Worm (Caenorhabditis elegans) whole organism, L3 larva: ENCODE results near the gene K09E4.1.

Experiments
- R02D3.7 ChIP-seq: fragments of 150-350 bp; optimal IDR thresholded peaks from 2 replicates; lab custom pipeline; 2014; ENCODE audit warnings: missing biosample characterization, missing genetic modification characterization
- ZK546.5 ChIP-seq: sonication (generic microtip); optimal IDR thresholded peaks from 2 replicates; lab custom pipeline; 2017; ENCODE audit warnings: missing biosample characterization, missing genetic modification characterization
- aly-2 ChIP-seq: fragments of 150-350 bp; optimal IDR thresholded peaks from 2 replicates; lab custom pipeline; 2014; ENCODE audit warnings: missing biosample characterization, missing genetic modification characterization
- ama-1 ChIP-seq: fragments of 150-350 bp; optimal IDR thresholded peaks from 2 replicates; lab custom pipeline; 2018
- ceh-16 ChIP-seq: sonication (generic microtip); optimal IDR thresholded peaks from 2 replicates; lab custom pipeline; 2017; ENCODE audit warnings: missing biosample characterization, missing genetic modification characterization
- ceh-28 ChIP-seq: fragments of 150-350 bp; optimal IDR thresholded peaks from 2 replicates; lab custom pipeline; 2014; ENCODE audit warnings: missing biosample characterization, missing genetic modification reagents, missing genetic modification characterization
- ceh-82 ChIP-seq: fragments of 150-350 bp; optimal IDR thresholded peaks from 2 replicates; lab custom pipeline; 2014; ENCODE audit warnings: missing biosample characterization, missing genetic modification characterization
- ceh-9 ChIP-seq: sonication (generic microtip); optimal IDR thresholded peaks from 2 replicates; lab custom pipeline; 2018; ENCODE audit warnings: missing biosample characterization, missing genetic modification characterization
- daf-12 ChIP-seq: fragments of 150-350 bp; optimal IDR thresholded peaks from 2 replicates; lab custom pipeline; 2014; ENCODE audit warnings: missing biosample characterization, missing genetic modification reagents, missing genetic modification characterization
- egl-27 ChIP-seq: sonication (generic microtip); optimal IDR thresholded peaks from 4 replicates; lab custom pipeline; 2017; ENCODE audit warnings: missing biosample characterization, missing genetic modification reagents, missing genetic modification characterization
- egl-5 ChIP-seq: fragments of 150-350 bp; optimal IDR thresholded peaks from 2 replicates; lab custom pipeline; 2017; ENCODE audit warnings: missing biosample characterization, missing genetic modification reagents, missing genetic modification characterization, inconsistent platforms
- elt-1 ChIP-seq: fragments of 150-350 bp; optimal IDR thresholded peaks from 2 replicates; lab custom pipeline; 2014; ENCODE audit warnings: missing biosample characterization, missing genetic modification characterization
- elt-2 ChIP-seq: sonication (generic microtip); optimal IDR thresholded peaks from 2 replicates; lab custom pipeline; 2016; ENCODE audit warnings: missing genetic modification reagents, mild to moderate bottlenecking, missing genetic modification characterization, missing compliant biosample characterization
- elt-3 ChIP-seq, 3 experiments: fragments of 150-350 bp in 1 of 3; sonication (generic microtip) in 2 of 3; optimal IDR thresholded peaks; 2 replicates in 2 of 3; 4 replicates in 1 of 3; lab custom pipeline; 2014 to 2017; ENCODE audit warnings: missing biosample characterization in 3 of 3, missing genetic modification characterization in 3 of 3
- eor-1 ChIP-seq, 2 experiments: fragments of 150-350 bp; optimal IDR thresholded peaks; 2 replicates each; lab custom pipeline; 2014 to 2018; ENCODE audit warnings: missing biosample characterization in 2 of 2, missing genetic modification characterization in 2 of 2
- fkh-10 ChIP-seq: sonication (generic microtip); optimal IDR thresholded peaks from 2 replicates; lab custom pipeline; 2017; ENCODE audit warnings: missing biosample characterization, missing genetic modification reagents, missing genetic modification characterization
- fkh-2 ChIP-seq: fragments of 150-350 bp; optimal IDR thresholded peaks from 2 replicates; lab custom pipeline; 2014; ENCODE audit warnings: missing biosample characterization, missing genetic modification reagents, missing genetic modification characterization
- fos-1 ChIP-seq: fragments of 150-350 bp; optimal IDR thresholded peaks from 2 replicates; lab custom pipeline; 2014; ENCODE audit warnings: missing biosample characterization, missing genetic modification characterization
- hmg-11 ChIP-seq: sonication (generic microtip); optimal IDR thresholded peaks from 2 replicates; lab custom pipeline; 2016; ENCODE audit warnings: missing genetic modification characterization, missing compliant biosample characterization
- jun-1 ChIP-seq: fragments of 150-350 bp; optimal IDR thresholded peaks from 2 replicates; lab custom pipeline; 2014; ENCODE audit warnings: missing biosample characterization, missing genetic modification reagents, missing genetic modification characterization
- lin-15B ChIP-seq: fragments of 150-350 bp; optimal IDR thresholded peaks from 2 replicates; lab custom pipeline; 2014; ENCODE audit warnings: missing biosample characterization, missing genetic modification characterization
- lin-39 ChIP-seq: fragments of 150-350 bp; optimal IDR thresholded peaks from 2 replicates; lab custom pipeline; 2018; ENCODE audit warnings: missing biosample characterization, missing genetic modification reagents, missing genetic modification characterization
- lsy-12 ChIP-seq: sonication (generic microtip); optimal IDR thresholded peaks from 2 replicates; lab custom pipeline; 2016; ENCODE audit warnings: mild to moderate bottlenecking, missing genetic modification characterization, missing compliant biosample characterization
- mdl-1 ChIP-seq: fragments of 150-350 bp; optimal IDR thresholded peaks from 2 replicates; lab custom pipeline; 2014; ENCODE audit warnings: missing biosample characterization, missing genetic modification characterization
- mml-1 ChIP-seq: fragments of 150-350 bp; sonication (generic microtip); optimal IDR thresholded peaks from 3 replicates; lab custom pipeline; 2014; ENCODE audit warnings: missing biosample characterization, missing genetic modification characterization
- nfya-1 ChIP-seq: sonication (generic microtip); optimal IDR thresholded peaks from 2 replicates; lab custom pipeline; 2017; ENCODE audit warnings: missing genetic modification characterization, mild to moderate bottlenecking, missing compliant biosample characterization, antibody characterized with exemption, moderate library complexity; ENCODE audit not compliant: insufficient read depth
- nhr-11 ChIP-seq: fragments of 150-350 bp; optimal IDR thresholded peaks from 2 replicates; lab custom pipeline; 2014; ENCODE audit warnings: missing biosample characterization, missing genetic modification characterization
- nhr-12 ChIP-seq: fragments of 150-350 bp; optimal IDR thresholded peaks from 2 replicates; lab custom pipeline; 2014; ENCODE audit warnings: missing biosample characterization, missing genetic modification characterization
- nhr-23 ChIP-seq: fragments of 150-350 bp; optimal IDR thresholded peaks from 2 replicates; lab custom pipeline; 2014; ENCODE audit warnings: missing biosample characterization, missing genetic modification reagents, missing genetic modification characterization
- nhr-237 ChIP-seq: fragments of 150-350 bp; optimal IDR thresholded peaks from 2 replicates; lab custom pipeline; 2014; ENCODE audit warnings: missing biosample characterization, missing genetic modification characterization
- nhr-25 ChIP-seq: sonication (generic microtip); optimal IDR thresholded peaks from 2 replicates; lab custom pipeline; 2017; ENCODE audit warnings: missing biosample characterization, missing genetic modification characterization
- nhr-28 ChIP-seq: fragments of 150-350 bp; optimal IDR thresholded peaks from 2 replicates; lab custom pipeline; 2014; ENCODE audit warnings: missing biosample characterization, missing genetic modification characterization
- nhr-43 ChIP-seq: sonication (generic microtip); optimal IDR thresholded peaks from 2 replicates; lab custom pipeline; 2016; ENCODE audit warnings: mild to moderate bottlenecking, missing genetic modification characterization, missing compliant biosample characterization; ENCODE audit not compliant: poor library complexity, severe bottlenecking
- nhr-67 ChIP-seq: fragments of 150-350 bp; optimal IDR thresholded peaks from 2 replicates; lab custom pipeline; 2014; ENCODE audit warnings: missing biosample characterization, missing genetic modification characterization
- nhr-76 ChIP-seq: fragments of 150-350 bp; sonication (generic microtip); optimal IDR thresholded peaks from 5 replicates; lab custom pipeline; 2014; ENCODE audit warnings: missing biosample characterization, missing genetic modification characterization
- nhr-77 ChIP-seq: fragments of 150-350 bp; optimal IDR thresholded peaks from 2 replicates; lab custom pipeline; 2014; ENCODE audit warnings: missing biosample characterization, missing genetic modification characterization
- pha-4 ChIP-seq: fragments of 150-350 bp; optimal IDR thresholded peaks from 2 replicates; lab custom pipeline; 2014; ENCODE audit warnings: missing biosample characterization, missing genetic modification reagents, missing genetic modification characterization
- pqm-1 ChIP-seq: fragments of 150-350 bp; optimal IDR thresholded peaks from 2 replicates; lab custom pipeline; 2017; ENCODE audit warnings: missing biosample characterization, missing genetic modification characterization, inconsistent platforms
- sea-2 ChIP-seq: fragments of 150-350 bp; sonication (generic microtip); optimal IDR thresholded peaks from 4 replicates; lab custom pipeline; 2014; ENCODE audit warnings: missing biosample characterization, missing genetic modification reagents, missing genetic modification characterization
- skn-1 ChIP-seq: fragments of 150-350 bp; optimal IDR thresholded peaks from 2 replicates; lab custom pipeline; 2014; ENCODE audit warnings: missing biosample characterization, missing genetic modification characterization
- snpc-4 ChIP-seq: fragments of 150-350 bp; optimal IDR thresholded peaks from 2 replicates; lab custom pipeline; 2014; ENCODE audit warnings: missing biosample characterization, missing genetic modification characterization
- tbx-2 ChIP-seq: sonication (generic microtip); optimal IDR thresholded peaks from 2 replicates; lab custom pipeline; 2016; ENCODE audit warnings: mild to moderate bottlenecking, missing genetic modification characterization, missing compliant biosample characterization
- unc-39 ChIP-seq: sonication (generic microtip); optimal IDR thresholded peaks from 4 replicates; lab custom pipeline; 2017; ENCODE audit warnings: missing biosample characterization, missing genetic modification characterization
- unc-62 ChIP-seq: fragments of 150-350 bp; sonication (generic microtip); optimal IDR thresholded peaks from 4 replicates; lab custom pipeline; 2014; ENCODE audit warnings: missing biosample characterization, missing genetic modification reagents, missing genetic modification characterization
- zag-1 ChIP-seq: fragments of 150-350 bp; optimal IDR thresholded peaks from 2 replicates; lab custom pipeline; 2014; ENCODE audit warnings: missing biosample characterization, missing genetic modification characterization
- ztf-11 ChIP-seq: fragments of 150-350 bp; optimal IDR thresholded peaks from 2 replicates; lab custom pipeline; 2014; ENCODE audit warnings: missing biosample characterization, missing genetic modification characterization
- ztf-4 ChIP-seq: fragments of 150-350 bp; optimal IDR thresholded peaks from 2 replicates; lab custom pipeline; 2014; ENCODE audit warnings: missing biosample characterization, missing genetic modification characterization

The K09E4.1 gene

ce11 chrII:14152274-14152673 lies 14.6 kb downstream of the K09E4.1 start:
- TF ChIP-seq ceh-28 (no peak), nhr-76 (no peak), jun-1 (tag; lab: Kevin White, UChicago) (no peak)

DNA sequence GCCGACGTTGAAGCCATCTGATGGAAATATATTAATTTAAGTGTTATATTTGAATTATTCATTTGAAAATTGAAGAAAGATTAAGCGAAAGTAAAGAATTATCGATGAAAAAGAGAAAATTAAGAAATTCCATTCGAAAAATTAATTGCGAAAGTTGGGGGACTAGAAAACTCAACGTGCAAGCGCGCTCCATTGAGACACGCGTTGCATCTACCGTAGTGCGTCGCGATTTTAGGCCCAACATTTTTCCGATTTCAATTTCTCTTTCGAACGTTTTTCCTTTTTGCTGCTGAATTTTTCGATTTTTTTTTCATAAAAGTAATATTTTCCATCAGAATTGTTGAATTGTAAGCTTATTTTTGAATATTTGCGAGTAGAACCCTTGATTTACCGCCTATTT lies 16.7 kb downstream of the K09E4.1 start, which contains the start of gene Y48B6A.1:
Gene Y48B6A.1 (minus strand): TSS at position 17 of the 400 bp plus-strand sequence.
- TF ChIP-seq ceh-82 (peak; percentile 50), eor-1 (tag; optimal IDR thresholded peaks at IDR 0.05; lab: Kevin White, UChicago) (no peak), nhr-12 (no peak), snpc-4 (tag; lab: Kevin White, UChicago) (peak; percentile 97), ztf-11 (tag; lab: Kevin White, UChicago) (no peak), elt-2 (peak; percentile 64), daf-12 (tag; lab: Kevin White, UChicago) (no peak), lin-15B (tag; lab: Kevin White, UChicago) (peak; percentile 99), unc-39 (tag; lab: Kevin White, UChicago) (no peak), nhr-23 (tag; lab: Kevin White, UChicago) (peak; percentile 95), fkh-2 (tag; lab: Kevin White, UChicago) (no peak), skn-1 (tag; lab: Kevin White, UChicago) (peak; percentile 85), lsy-12 (tag; lab: Kevin White, UChicago) (peak; percentile 88), ztf-4 (tag; lab: Kevin White, UChicago) (no peak), nhr-43 (tag; lab: Kevin White, UChicago) (peak; percentile 95), ZK546.5 (tag; lab: Kevin White, UChicago) (peak; percentile 9), nfya-1 (tag; lab: Kevin White, UChicago) (peak; percentile 98), egl-27 (tag; lab: Kevin White, UChicago) (no peak), R02D3.7 (tag; lab: Kevin White, UChicago) (peak; percentile 82), elt-1 (tag; lab: Kevin White, UChicago) (peak; percentile 35), nhr-237 (tag; lab: Kevin White, UChicago) (no peak), aly-2 (tag; lab: Kevin White, UChicago) (no peak), pha-4 (tag; lab: Kevin White, UChicago) (peak; percentile 99), nhr-67 (no peak), nhr-25 (peak; percentile 96), nhr-28 (tag; lab: Kevin White, UChicago) (no peak), fos-1 (no peak), lin-39 (peak; percentile 96), mml-1 (tag; lab: Kevin White, UChicago) (no peak), jun-1 (tag; lab: Kevin White, UChicago) (peak; percentile 76), ceh-9 (tag; lab: Kevin White, UChicago) (no peak), hmg-11 (tag; lab: Kevin White, UChicago) (peak; percentile 64), unc-62 (GFP tag; lab: Kevin White, UChicago) (no peak), nhr-11 (tag; lab: Kevin White, UChicago) (peak; percentile 84), ama-1 (peak; percentile 88), egl-5 (tag; lab: Kevin White, UChicago) (peak; percentile 90), elt-3 (tag; optimal IDR thresholded peaks at IDR 0.05; lab: Kevin White, UChicago) (peak in 1 of 3 experiments; percentile 85), zag-1 (peak; percentile 18), ceh-16 (peak; percentile 15), nhr-77 (tag; lab: Kevin White, UChicago) (peak; percentile 91), ceh-28 (peak; percentile 73), mdl-1 (tag; lab: Kevin White, UChicago) (peak; percentile 12), sea-2 (GFP tag; lab: Kevin White, UChicago) (no peak), nhr-76 (peak; percentile 53), pqm-1 (tag; lab: Kevin White, UChicago) (peak; percentile 82), fkh-10 (GFP tag; lab: Kevin White, UChicago) (peak; percentile 77), tbx-2 (tag; lab: Kevin White, UChicago) (peak; percentile 55)
